Worm (Caenorhabditis elegans) whole organism, young adult: ENCODE results near the gene serp-1.2.
A peak's percentile ranks its signal among the peaks of the same experiment; 100 is the strongest.

Experiments
- B0019.2 ChIP-seq: fragments of 200-800 bp; sonication (Bioruptor generic); conservative IDR thresholded peaks from 2 replicates; pipeline ENCODE4 v1.3.6; 2022; ENCODE audit warnings: missing genetic modification reagents, missing genetic modification characterization, missing compliant biosample characterization
- C06A6.2 ChIP-seq: fragments of 200-800 bp; sonication (Bioruptor generic); conservative IDR thresholded peaks from 2 replicates; pipeline ENCODE4 v1.3.6; 2022; ENCODE audit warnings: missing genetic modification characterization, missing compliant biosample characterization
- C17E4.6 ChIP-seq: fragments of 200-800 bp; sonication (Bioruptor generic); IDR thresholded peaks from 2 replicates; pipeline ENCODE4 v1.3.6; 2022; ENCODE audit warnings: missing genetic modification reagents, missing genetic modification characterization, missing compliant biosample characterization
- F10E7.11 ChIP-seq: sonication (generic microtip); optimal IDR thresholded peaks from 2 replicates; lab custom pipeline; 2017; ENCODE audit warnings: mild to moderate bottlenecking, missing genetic modification characterization, moderate library complexity, missing compliant biosample characterization
- F33H1.4 ChIP-seq: fragments of 200-800 bp; sonication (Bioruptor generic); IDR thresholded peaks from 2 replicates; pipeline ENCODE4 v1.3.6; 2022; ENCODE audit warnings: missing genetic modification reagents, missing genetic modification characterization, missing compliant biosample characterization
- F55B11.4 ChIP-seq: sonication (generic microtip); optimal IDR thresholded peaks from 2 replicates; lab custom pipeline; 2016; ENCODE audit warnings: missing compliant biosample characterization, missing genetic modification characterization, borderline replicate concordance; ENCODE audit not compliant: insufficient read depth
- K11D2.4 ChIP-seq: fragments of 200-800 bp; sonication (Bioruptor generic); IDR thresholded peaks from 2 replicates; pipeline ENCODE4 v1.3.6; 2022; ENCODE audit warnings: missing genetic modification reagents, missing genetic modification characterization, missing compliant biosample characterization
- T26A5.8 ChIP-seq: sonication (generic microtip); optimal IDR thresholded peaks from 2 replicates; lab custom pipeline; 2016; ENCODE audit warnings: missing genetic modification characterization, missing compliant biosample characterization
- Y53F4B.3 ChIP-seq: fragments of 200-800 bp; sonication (Bioruptor generic); IDR thresholded peaks from 2 replicates; pipeline ENCODE4 v1.3.6; 2022; ENCODE audit warnings: missing genetic modification reagents, missing genetic modification characterization, missing compliant biosample characterization
- Y53G8AR.9 ChIP-seq: fragments of 200-800 bp; sonication (Bioruptor generic); conservative IDR thresholded peaks from 2 replicates; pipeline ENCODE4 v1.3.6; 2022; ENCODE audit warnings: missing genetic modification reagents, missing genetic modification characterization, missing compliant biosample characterization
- Y67H2A.10 ChIP-seq: fragments of 200-800 bp; sonication (Bioruptor generic); conservative IDR thresholded peaks from 2 replicates; pipeline ENCODE4 v1.3.6; 2022; ENCODE audit warnings: missing genetic modification reagents, missing genetic modification characterization, missing compliant biosample characterization
- atf-7 ChIP-seq: sonication (generic microtip); optimal IDR thresholded peaks from 2 replicates; lab custom pipeline; 2017; ENCODE audit warnings: mild to moderate bottlenecking, missing genetic modification characterization, missing compliant biosample characterization
- attf-5 ChIP-seq: fragments of 200-800 bp; sonication (Bioruptor generic); optimal IDR thresholded peaks from 2 replicates; lab custom pipeline; 2018; ENCODE audit warnings: mild to moderate bottlenecking, missing genetic modification characterization, missing compliant biosample characterization
- bed-1 ChIP-seq: fragments of 200-800 bp; sonication (Bioruptor generic); IDR thresholded peaks from 2 replicates; pipeline ENCODE4 v1.3.6; 2022; ENCODE audit warnings: missing genetic modification reagents, missing genetic modification characterization, missing compliant biosample characterization
- ccch-3 ChIP-seq: fragments of 200-800 bp; sonication (Bioruptor generic); optimal IDR thresholded peaks from 2 replicates; lab custom pipeline; 2018; ENCODE audit warnings: mild to moderate bottlenecking, missing genetic modification characterization, missing compliant biosample characterization
- ceh-100 ChIP-seq: fragments of 200-800 bp; sonication (Bioruptor generic); IDR thresholded peaks from 2 replicates; pipeline ENCODE4 v1.3.6; 2022; ENCODE audit warnings: missing genetic modification reagents, missing genetic modification characterization, missing compliant biosample characterization
- ceh-27 ChIP-seq: fragments of 200-800 bp; sonication (Bioruptor generic); optimal IDR thresholded peaks from 2 replicates; lab custom pipeline; 2018; ENCODE audit warnings: mild to moderate bottlenecking, missing genetic modification characterization, moderate library complexity, missing compliant biosample characterization
- egl-18 ChIP-seq: fragments of 200-800 bp; sonication (Bioruptor generic); IDR thresholded peaks from 2 replicates; pipeline ENCODE4 v1.3.6; 2022; ENCODE audit warnings: missing genetic modification reagents, missing genetic modification characterization, missing compliant biosample characterization
- egrh-3 ChIP-seq: fragments of 200-800 bp; sonication (Bioruptor generic); IDR thresholded peaks from 2 replicates; pipeline ENCODE4 v1.3.6; 2022; ENCODE audit warnings: missing genetic modification reagents, missing genetic modification characterization, missing compliant biosample characterization
- him-1 ChIP-seq: sonication (generic microtip); optimal IDR thresholded peaks from 2 replicates; lab custom pipeline; 2016; ENCODE audit warnings: missing genotype, missing genetic modification reagents, missing genetic modification characterization, missing compliant biosample characterization
- hlh-26 ChIP-seq: fragments of 200-800 bp; sonication (Bioruptor generic); conservative IDR thresholded peaks from 2 replicates; pipeline ENCODE4 v1.3.6; 2022; ENCODE audit warnings: missing genetic modification reagents, missing genetic modification characterization, missing compliant biosample characterization
- hmg-20 ChIP-seq: fragments of 200-800 bp; sonication (Bioruptor generic); IDR thresholded peaks from 2 replicates; pipeline ENCODE4 v1.3.6; 2022; ENCODE audit warnings: missing genetic modification reagents, missing genetic modification characterization, missing compliant biosample characterization
- let-607 ChIP-seq, 2 experiments: fragments of 200-800 bp in 1 of 2; sonication (Bioruptor generic) in 1 of 2; sonication (generic microtip) in 1 of 2; optimal IDR thresholded peaks; 2 replicates each; lab custom pipeline; 2016 to 2018; ENCODE audit warnings: mild to moderate bottlenecking in 2 of 2, missing compliant biosample characterization in 2 of 2, missing genetic modification characterization in 2 of 2, moderate library complexity in 2 of 2, missing genotype in 1 of 2
- lin-26 ChIP-seq: fragments of 200-800 bp; sonication (Bioruptor generic); IDR thresholded peaks from 2 replicates; pipeline ENCODE4 v1.3.6; 2022; ENCODE audit warnings: missing genetic modification reagents, missing genetic modification characterization, missing compliant biosample characterization
- lin-35 ChIP-seq, 3 experiments: fragments of 150-350 bp in 2 of 3; sonication (generic microtip) in 1 of 3; optimal IDR thresholded peaks; 2 replicates each; lab custom pipeline; 2014 to 2018; ENCODE audit warnings: missing biosample characterization in 3 of 3, missing genetic modification characterization in 3 of 3, missing genetic modification reagents in 3 of 3
- lir-1 ChIP-seq: fragments of 200-800 bp; sonication (Bioruptor generic); conservative IDR thresholded peaks from 2 replicates; pipeline ENCODE4 v1.3.6; 2022; ENCODE audit warnings: missing genetic modification reagents, missing genetic modification characterization, missing compliant biosample characterization
- lsy-27 ChIP-seq: sonication (generic microtip); optimal IDR thresholded peaks from 2 replicates; lab custom pipeline; 2017; ENCODE audit warnings: missing genetic modification characterization, mild to moderate bottlenecking, missing compliant biosample characterization, antibody characterized with exemption, missing genotype, borderline replicate concordance; ENCODE audit not compliant: insufficient read depth
- madf-10 ChIP-seq: sonication (generic microtip); optimal IDR thresholded peaks from 2 replicates; lab custom pipeline; 2016; ENCODE audit warnings: mild to moderate bottlenecking, missing genetic modification characterization, missing compliant biosample characterization
- mcd-1 ChIP-seq: fragments of 200-800 bp; sonication (Bioruptor generic); IDR thresholded peaks from 2 replicates; pipeline ENCODE4 v1.3.6; 2022; ENCODE audit warnings: missing genetic modification reagents, missing genetic modification characterization, missing compliant biosample characterization
- mel-28 ChIP-seq: sonication (generic microtip); optimal IDR thresholded peaks from 2 replicates; lab custom pipeline; 2016; ENCODE audit warnings: borderline replicate concordance, mild to moderate bottlenecking, missing genetic modification characterization, missing compliant biosample characterization
- mes-4 ChIP-seq: sonication (generic microtip); optimal IDR thresholded peaks from 2 replicates; lab custom pipeline; 2016; ENCODE audit warnings: missing genotype, missing genetic modification characterization, missing compliant biosample characterization
- nfya-1 ChIP-seq: sonication (generic microtip); optimal IDR thresholded peaks from 2 replicates; lab custom pipeline; 2017; ENCODE audit warnings: antibody characterized with exemption, missing compliant biosample characterization, missing genetic modification characterization, borderline replicate concordance; ENCODE audit not compliant: insufficient read depth
- nfya-2 ChIP-seq: fragments of 200-800 bp; sonication (Bioruptor generic); IDR thresholded peaks from 2 replicates; pipeline ENCODE4 v1.3.6; 2022; ENCODE audit warnings: missing genetic modification reagents, missing genetic modification characterization, missing compliant biosample characterization
- nfyb-1 ChIP-seq: fragments of 200-800 bp; sonication (Bioruptor generic); IDR thresholded peaks from 2 replicates; pipeline ENCODE4 v1.3.6; 2022; ENCODE audit warnings: missing genetic modification reagents, missing genetic modification characterization, missing compliant biosample characterization
- nhr-80 ChIP-seq: sonication (generic microtip); optimal IDR thresholded peaks from 2 replicates; lab custom pipeline; 2016; ENCODE audit warnings: missing genetic modification characterization, missing compliant biosample characterization
- rec-8 ChIP-seq, 2 experiments: sonication (generic microtip); optimal IDR thresholded peaks; 2 replicates each; lab custom pipeline; 2016; ENCODE audit warnings: mild to moderate bottlenecking in 2 of 2, missing genetic modification characterization in 2 of 2, missing genetic modification reagents in 2 of 2, missing genotype in 2 of 2, missing biosample characterization in 1 of 2, missing compliant biosample characterization in 1 of 2, moderate library complexity in 1 of 2
- rpc-1 ChIP-seq, 2 experiments: fragments of 150-350 bp in 1 of 2; sonication (generic microtip) in 1 of 2; optimal IDR thresholded peaks; 2 replicates each; lab custom pipeline; 2014 to 2018; ENCODE audit warnings: missing biosample characterization in 1 of 2, missing genetic modification characterization in 1 of 2, missing genetic modification reagents in 1 of 2, missing genotype in 1 of 2
- sea-2 ChIP-seq: fragments of 200-800 bp; sonication (Bioruptor generic); IDR thresholded peaks from 2 replicates; pipeline ENCODE4 v1.3.6; 2022; ENCODE audit warnings: missing genetic modification characterization, missing compliant biosample characterization
- snpc-1.3 ChIP-seq: sonication (generic microtip); optimal IDR thresholded peaks from 2 replicates; lab custom pipeline; 2017; ENCODE audit warnings: missing genetic modification characterization, mild to moderate bottlenecking, missing compliant biosample characterization, antibody characterized with exemption, moderate library complexity, missing genotype, missing genetic modification reagents; ENCODE audit not compliant: insufficient read depth
- snpc-4 ChIP-seq, 5 experiments: fragments of 150-350 bp in 1 of 5; sonication (generic microtip) in 4 of 5; optimal IDR thresholded peaks; 2 replicates each; lab custom pipeline; 2014 to 2018; ENCODE audit warnings: missing genetic modification characterization in 5 of 5, missing biosample characterization in 3 of 5, antibody characterized with exemption in 2 of 5, mild to moderate bottlenecking in 2 of 5, missing compliant biosample characterization in 2 of 5, missing genotype in 2 of 5, moderate library complexity in 2 of 5, missing genetic modification reagents in 1 of 5
- sptf-2 ChIP-seq: fragments of 200-800 bp; sonication (Bioruptor generic); optimal IDR thresholded peaks from 2 replicates; lab custom pipeline; 2018; ENCODE audit warnings: mild to moderate bottlenecking, missing genetic modification characterization, missing compliant biosample characterization
- tbp1 ChIP-seq: fragments of 200-800 bp; sonication (Bioruptor generic); optimal IDR thresholded peaks from 2 replicates; lab custom pipeline; 2018; ENCODE audit warnings: mild to moderate bottlenecking, missing genetic modification characterization, missing compliant biosample characterization
- tbx-9 ChIP-seq: sonication (generic microtip); optimal IDR thresholded peaks from 2 replicates; lab custom pipeline; 2016; ENCODE audit warnings: borderline replicate concordance, missing genetic modification characterization, inconsistent platforms, missing compliant biosample characterization
- unc-130 ChIP-seq: sonication (generic microtip); optimal IDR thresholded peaks from 2 replicates; lab custom pipeline; 2016; ENCODE audit warnings: missing genetic modification reagents, missing genetic modification characterization, missing compliant biosample characterization
- unc-62 ChIP-seq: fragments of 150-350 bp; optimal IDR thresholded peaks from 2 replicates; lab custom pipeline; 2014; ENCODE audit warnings: missing biosample characterization, missing genetic modification reagents, missing genetic modification characterization
- xnd-1 ChIP-seq: sonication (generic microtip); optimal IDR thresholded peaks from 2 replicates; lab custom pipeline; 2016; ENCODE audit warnings: missing genotype, missing genetic modification reagents, missing genetic modification characterization, missing compliant biosample characterization
- zfh-2 ChIP-seq: fragments of 200-800 bp; sonication (Bioruptor generic); conservative IDR thresholded peaks from 2 replicates; pipeline ENCODE4 v1.3.6; 2022; ENCODE audit warnings: missing genetic modification reagents, missing genetic modification characterization, missing compliant biosample characterization

Gene serp-1.2

DNA sequence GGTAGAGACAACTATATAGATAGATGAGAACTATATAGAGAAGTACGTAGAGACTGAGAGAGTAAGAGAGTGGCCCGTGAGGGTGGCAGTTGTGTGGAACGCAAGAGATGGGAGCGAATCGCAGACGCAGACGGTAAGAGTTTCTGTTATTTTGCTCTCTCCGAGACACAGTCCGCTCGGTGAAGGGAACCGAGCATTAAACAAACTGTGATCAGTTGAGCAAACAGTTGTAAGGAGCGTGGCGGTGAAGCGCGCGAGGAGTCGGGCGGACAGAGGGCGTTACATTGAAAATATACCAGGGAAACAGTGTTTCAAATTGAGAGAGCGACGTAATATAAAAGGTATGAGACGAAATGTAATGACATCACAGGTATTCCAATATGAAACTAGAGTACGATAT, 4.0 kb downstream of the serp-1.2 start (continued):
- TF ChIP-seq lin-35 (GFP tag; optimal IDR thresholded peaks at IDR 0.05; lab: Kevin White, UChicago): no peak
- no peak for TF ChIP-seq Y67H2A.10 (GFP tag; lab: Robert Waterston, UW)
- TF ChIP-seq mcd-1 (GFP tag; lab: Robert Waterston, UW): peak; percentile 45
- TF ChIP-seq C17E4.6 (GFP tag; lab: Robert Waterston, UW): no peak
- TF ChIP-seq tbx-9: no peak
- peak; percentile 82 for TF ChIP-seq zfh-2
- TF ChIP-seq lsy-27 (tag; lab: Kevin White, UChicago): no peak
- TF ChIP-seq nfya-1 (tag; lab: Kevin White, UChicago): no peak
- TF ChIP-seq F10E7.11 (tag; lab: Kevin White, UChicago): no peak
- TF ChIP-seq K11D2.4 (GFP tag; lab: Robert Waterston, UW): no peak
- TF ChIP-seq snpc-4 (GFP tag; optimal IDR thresholded peaks at IDR 0.05; lab: Kevin White, UChicago): no peak
- peak in 2 of 4 experiments; percentile 53 for TF ChIP-seq snpc-4 (tag; optimal IDR thresholded peaks at IDR 0.05; lab: Kevin White, UChicago)
- TF ChIP-seq Y53F4B.3: no peak
- no peak for TF ChIP-seq bed-1 (GFP tag; lab: Robert Waterston, UW)
- no peak for TF ChIP-seq sea-2
- TF ChIP-seq Y53G8AR.9 (GFP tag; lab: Robert Waterston, UW): no peak
- no peak for TF ChIP-seq hmg-20
- TF ChIP-seq F55B11.4: no peak
- no peak for TF ChIP-seq unc-62 (GFP tag; lab: Kevin White, UChicago)
- no peak for TF ChIP-seq mel-28 (tag; lab: Kevin White, UChicago)
- TF ChIP-seq ccch-3: no peak
- peak; percentile 15 for TF ChIP-seq madf-10
- TF ChIP-seq nfyb-1 (GFP tag; lab: Robert Waterston, UW): peak; percentile 59; the same call in 1 of the 2 replicates
- no peak for TF ChIP-seq ceh-27 (GFP tag; lab: Kevin White, UChicago)
- TF ChIP-seq T26A5.8 (tag; lab: Kevin White, UChicago): no peak
- TF ChIP-seq rpc-1 (optimal IDR thresholded peaks at IDR 0.05; lab: Kevin White, UChicago): no peak
- TF ChIP-seq rpc-1 (tag; optimal IDR thresholded peaks at IDR 0.05; lab: Kevin White, UChicago): no peak
- no peak for TF ChIP-seq F33H1.4 (GFP tag; lab: Robert Waterston, UW)
- no peak for TF ChIP-seq him-1 (tag; lab: Kevin White, UChicago)
- no peak for TF ChIP-seq snpc-1.3 (tag; lab: Kevin White, UChicago)
- no peak for TF ChIP-seq B0019.2
- no peak for TF ChIP-seq egl-18 (GFP tag; lab: Robert Waterston, UW)
- TF ChIP-seq xnd-1 (tag; lab: Kevin White, UChicago): no peak
- no peak for TF ChIP-seq egrh-3
- TF ChIP-seq attf-5 (GFP tag; lab: Kevin White, UChicago): peak; percentile 45
- peak; percentile 96 for TF ChIP-seq nhr-80
- TF ChIP-seq rec-8 (tag; optimal IDR thresholded peaks at IDR 0.05; lab: Kevin White, UChicago): no peak
- TF ChIP-seq tbp1 (GFP tag; lab: Kevin White, UChicago): peak; percentile 9
- TF ChIP-seq sptf-2 (GFP tag; lab: Kevin White, UChicago): no peak
- no peak for TF ChIP-seq lir-1
- no peak for TF ChIP-seq ceh-100 (GFP tag; lab: Robert Waterston, UW)
- TF ChIP-seq let-607 (tag; optimal IDR thresholded peaks at IDR 0.05; lab: Kevin White, UChicago): peak in 1 of 2 experiments; percentile 14
- TF ChIP-seq mes-4 (tag; lab: Kevin White, UChicago): no peak
- no peak for TF ChIP-seq hlh-26
- no peak for TF ChIP-seq unc-130 (GFP tag; lab: Kevin White, UChicago)
- TF ChIP-seq atf-7 (tag; lab: Kevin White, UChicago): peak; percentile 83
- no peak for TF ChIP-seq C06A6.2 (GFP tag; lab: Robert Waterston, UW)
- TF ChIP-seq lin-26 (GFP tag; lab: Robert Waterston, UW): no peak
- no peak for TF ChIP-seq nfya-2
